Fruit fly (Drosophila melanogaster) whole organism, embryonic: ENCODE data around the gene NPF.

Experiments
- ATbp ChIP-seq: fragments of 200-800 bp; sonication (Bioruptor generic); optimal IDR thresholded peaks from 2 replicates; lab custom pipeline; 2017; ENCODE audit warnings: missing biosample characterization, mild to moderate bottlenecking, missing genetic modification characterization, missing genetic modification reagents
- Atf-2 ChIP-seq: fragments of 200-800 bp; sonication (Bioruptor generic); optimal IDR thresholded peaks from 2 replicates; lab custom pipeline; 2016; ENCODE audit warnings: missing biosample characterization, missing genetic modification characterization
- Awh ChIP-seq: fragments of 200-800 bp; sonication (Bioruptor generic); IDR thresholded peaks from 2 replicates; pipeline ENCODE4, ENCODE4 v1.3.6; 2022; ENCODE audit warnings: missing biosample characterization, missing genetic modification characterization
- CG12659 ChIP-seq: fragments of 200-800 bp; sonication (Bioruptor generic); optimal IDR thresholded peaks from 3 replicates; lab custom pipeline; 2017; ENCODE audit warnings: mild to moderate bottlenecking, missing biosample characterization, missing genetic modification reagents, missing genetic modification characterization
- CG12744 ChIP-seq: fragments of 200-800 bp; sonication (Bioruptor generic); optimal IDR thresholded peaks from 2 replicates; lab custom pipeline; 2016; ENCODE audit warnings: missing biosample characterization, missing genetic modification characterization
- CG13775 ChIP-seq: fragments of 200-800 bp; sonication (Bioruptor generic); optimal IDR thresholded peaks from 3 replicates; lab custom pipeline; 2017; ENCODE audit warnings: missing biosample characterization, mild to moderate bottlenecking, missing genetic modification characterization
- CG14710 ChIP-seq: fragments of 200-800 bp; sonication (Bioruptor generic); optimal IDR thresholded peaks from 3 replicates; lab custom pipeline; 2019; ENCODE audit warnings: missing biosample characterization, mild to moderate bottlenecking, missing genetic modification characterization, moderate library complexity
- CG1529 ChIP-seq: fragments of 200-800 bp; sonication (Bioruptor generic); optimal IDR thresholded peaks from 3 replicates; lab custom pipeline; 2018; ENCODE audit warnings: missing biosample characterization, missing genetic modification characterization
- CG15479 ChIP-seq: fragments of 200-800 bp; sonication (Bioruptor generic); optimal IDR thresholded peaks from 3 replicates; lab custom pipeline; 2019; ENCODE audit warnings: missing biosample characterization, mild to moderate bottlenecking, missing genetic modification characterization, moderate library complexity
- CG15514 ChIP-seq: fragments of 200-800 bp; sonication (Bioruptor generic); optimal IDR thresholded peaks from 3 replicates; lab custom pipeline; 2017; ENCODE audit warnings: missing biosample characterization, missing genetic modification characterization, mild to moderate bottlenecking, moderate library complexity, missing genetic modification reagents
- CG16863 ChIP-seq: fragments of 200-800 bp; sonication (Bioruptor generic); optimal IDR thresholded peaks from 3 replicates; lab custom pipeline; 2016; ENCODE audit warnings: missing biosample characterization, missing genetic modification characterization
- CG17385 ChIP-seq: fragments of 200-800 bp; sonication (Bioruptor generic); optimal IDR thresholded peaks from 3 replicates; lab custom pipeline; 2018; ENCODE audit warnings: missing biosample characterization, mild to moderate bottlenecking, missing genetic modification characterization
- CG2129 ChIP-seq: fragments of 200-800 bp; sonication (Bioruptor generic); IDR thresholded peaks from 2 replicates; pipeline ENCODE4 v1.3.6; 2022; ENCODE audit warnings: missing biosample characterization, missing genetic modification characterization; ENCODE audit not compliant: partially characterized antibody
- CG2678 ChIP-seq: fragments of 200-800 bp; sonication (Bioruptor generic); optimal IDR thresholded peaks from 3 replicates; lab custom pipeline; 2019; ENCODE audit warnings: missing biosample characterization, mild to moderate bottlenecking, missing genetic modification characterization, moderate library complexity
- CG30431 ChIP-seq: fragments of 200-800 bp; sonication (Bioruptor generic); optimal IDR thresholded peaks from 2 replicates; lab custom pipeline; 2017; ENCODE audit warnings: missing biosample characterization, missing genetic modification characterization
- CG31365 ChIP-seq: fragments of 200-800 bp; sonication (Bioruptor generic); optimal IDR thresholded peaks from 2 replicates; lab custom pipeline; 2018; ENCODE audit warnings: missing biosample characterization, mild to moderate bottlenecking, missing genetic modification characterization
- CG3281 ChIP-seq: fragments of 200-800 bp; sonication (Bioruptor generic); optimal IDR thresholded peaks from 3 replicates; lab custom pipeline; 2017; ENCODE audit warnings: missing biosample characterization, mild to moderate bottlenecking, missing genetic modification characterization
- CG3838 ChIP-seq: fragments of 200-800 bp; sonication (Bioruptor generic); optimal IDR thresholded peaks from 3 replicates; lab custom pipeline; 2016; ENCODE audit warnings: missing biosample characterization, missing genetic modification characterization
- CG6175 ChIP-seq: fragments of 200-800 bp; sonication (Bioruptor generic); IDR thresholded peaks from 3 replicates; pipeline ENCODE4 v1.3.6; 2022; ENCODE audit warnings: missing biosample characterization, missing genetic modification characterization
- CG6689 ChIP-seq: fragments of 200-800 bp; sonication (Bioruptor generic); IDR thresholded peaks from 2 replicates; pipeline ENCODE4 v1.3.6; 2022; ENCODE audit warnings: missing biosample characterization, missing genetic modification characterization
- CG7271 ChIP-seq: fragments of 200-800 bp; sonication (Bioruptor generic); optimal IDR thresholded peaks from 2 replicates; lab custom pipeline; 2018; ENCODE audit warnings: missing biosample characterization, mild to moderate bottlenecking, missing genetic modification characterization, moderate library complexity
- CG7556 ChIP-seq: fragments of 200-800 bp; sonication (Bioruptor generic); optimal IDR thresholded peaks from 2 replicates; lab custom pipeline; 2017; ENCODE audit warnings: missing biosample characterization, mild to moderate bottlenecking, missing genetic modification characterization
- CG7987 ChIP-seq: fragments of 200-800 bp; sonication (Bioruptor generic); optimal IDR thresholded peaks from 2 replicates; lab custom pipeline; 2018; ENCODE audit warnings: missing biosample characterization, mild to moderate bottlenecking, missing genetic modification characterization, moderate library complexity
- CG8924 ChIP-seq: fragments of 200-800 bp; optimal IDR thresholded peaks from 3 replicates; lab custom pipeline; 2019; ENCODE audit warnings: missing biosample characterization, mild to moderate bottlenecking, missing genetic modification characterization, moderate library complexity
- Dp ChIP-seq: fragments of 200-800 bp; sonication (Bioruptor generic); optimal IDR thresholded peaks from 2 replicates; lab custom pipeline; 2018; ENCODE audit warnings: missing biosample characterization, mild to moderate bottlenecking, missing genetic modification characterization, moderate library complexity
- Elba2 ChIP-seq: fragments of 200-800 bp; sonication (Bioruptor generic); optimal IDR thresholded peaks from 3 replicates; lab custom pipeline; 2016; ENCODE audit warnings: missing biosample characterization, missing genetic modification characterization
- Ets65A ChIP-seq: fragments of 200-800 bp; sonication (Bioruptor generic); peaks from one replicate; lab custom pipeline; 2016; ENCODE audit warnings: missing biosample characterization, missing genetic modification characterization
- Mrtf ChIP-seq: fragments of 200-800 bp; sonication (Bioruptor generic); IDR thresholded peaks from 3 replicates; pipeline ENCODE4 v1.3.6; 2022; ENCODE audit warnings: missing biosample characterization, missing genetic modification characterization
- Oaz ChIP-seq: fragments of 200-800 bp; sonication (Bioruptor generic); IDR thresholded peaks from 2 replicates; pipeline ENCODE4 v1.3.6; 2022; ENCODE audit warnings: missing biosample characterization, missing genetic modification characterization
- PHDP ChIP-seq: fragments of 200-800 bp; sonication (Bioruptor generic); optimal IDR thresholded peaks from 3 replicates; lab custom pipeline; 2018; ENCODE audit warnings: missing biosample characterization, mild to moderate bottlenecking, missing genetic modification characterization, moderate library complexity
- Scr ChIP-seq: fragments of 200-800 bp; sonication (Bioruptor generic); IDR thresholded peaks from 2 replicates; pipeline ENCODE4 v1.3.6; 2022; ENCODE audit warnings: missing biosample characterization, missing genetic modification characterization; ENCODE audit not compliant: partially characterized antibody
- Side ChIP-seq: fragments of 200-800 bp; sonication (Bioruptor generic); optimal IDR thresholded peaks from 2 replicates; lab custom pipeline; 2016; ENCODE audit warnings: missing biosample characterization, missing genetic modification characterization
- Sox102F ChIP-seq: fragments of 200-800 bp; sonication (Bioruptor generic); optimal IDR thresholded peaks from 2 replicates; lab custom pipeline; 2018; ENCODE audit warnings: missing biosample characterization, mild to moderate bottlenecking, missing genetic modification characterization, moderate library complexity
- Ssrp ChIP-seq: fragments of 200-800 bp; sonication (Bioruptor generic); optimal IDR thresholded peaks from 2 replicates; lab custom pipeline; 2018; ENCODE audit warnings: missing biosample characterization, mild to moderate bottlenecking, missing genetic modification characterization, moderate library complexity
- TFAM ChIP-seq: fragments of 200-800 bp; sonication (Bioruptor generic); optimal IDR thresholded peaks from 2 replicates; lab custom pipeline; 2017; ENCODE audit warnings: missing biosample characterization, missing genetic modification characterization, inconsistent platforms
- bsh ChIP-seq, 2 experiments: fragments of 200-800 bp; sonication (Bioruptor generic); optimal IDR thresholded peaks; 2 replicates each; lab custom pipeline; 2017 to 2018; ENCODE audit warnings: mild to moderate bottlenecking in 2 of 2, missing biosample characterization in 2 of 2, missing genetic modification characterization in 2 of 2, moderate library complexity in 1 of 2
- cad ChIP-seq: fragments of >200 bp; optimal IDR thresholded peaks from 2 replicates; lab custom pipeline; 2017; ENCODE audit warnings: missing biosample characterization, missing genetic modification characterization
- emc ChIP-seq: fragments of 200-800 bp; sonication (Bioruptor generic); optimal IDR thresholded peaks from 2 replicates; lab custom pipeline; 2016; ENCODE audit warnings: missing biosample characterization, missing genetic modification characterization
- ewg ChIP-seq: fragments of 200-800 bp; sonication (Bioruptor generic); optimal IDR thresholded peaks from 3 replicates; lab custom pipeline; 2017; ENCODE audit warnings: mild to moderate bottlenecking, missing biosample characterization, missing genetic modification reagents, missing genetic modification characterization
- fd102C ChIP-seq: fragments of 200-800 bp; sonication (Bioruptor generic); optimal IDR thresholded peaks from 2 replicates; lab custom pipeline; 2018; ENCODE audit warnings: missing biosample characterization, mild to moderate bottlenecking, missing genetic modification characterization, moderate library complexity
- fd96Cb ChIP-seq: fragments of 200-800 bp; sonication (Bioruptor generic); optimal IDR thresholded peaks from 2 replicates; lab custom pipeline; 2018; ENCODE audit warnings: missing biosample characterization, mild to moderate bottlenecking, missing genetic modification characterization, moderate library complexity
- fru ChIP-seq: fragments of >200 bp; optimal IDR thresholded peaks from 2 replicates; lab custom pipeline; 2017
- gfzf ChIP-seq: fragments of 200-800 bp; sonication (Bioruptor generic); optimal IDR thresholded peaks from 2 replicates; lab custom pipeline; 2016; ENCODE audit warnings: missing biosample characterization, mild to moderate bottlenecking, missing genetic modification characterization, moderate library complexity
- grau ChIP-seq: fragments of 200-800 bp; optimal IDR thresholded peaks from 3 replicates; lab custom pipeline; 2019; ENCODE audit warnings: missing biosample characterization, mild to moderate bottlenecking, missing genetic modification characterization, moderate library complexity
- grn ChIP-seq: fragments of 200-800 bp; sonication (Bioruptor generic); optimal IDR thresholded peaks from 3 replicates; lab custom pipeline; 2017; ENCODE audit warnings: missing biosample characterization, missing genetic modification characterization
- ham ChIP-seq: fragments of 200-800 bp; sonication (Bioruptor generic); IDR thresholded peaks from 2 replicates; pipeline ENCODE4 v1.3.6; 2022; ENCODE audit warnings: missing biosample characterization, missing genetic modification characterization
- ind ChIP-seq: fragments of 200-800 bp; sonication (Bioruptor generic); optimal IDR thresholded peaks from 3 replicates; lab custom pipeline; 2016; ENCODE audit warnings: missing biosample characterization, missing genetic modification characterization
- pb ChIP-seq: fragments of 200-800 bp; sonication (Bioruptor generic); optimal IDR thresholded peaks from 3 replicates; lab custom pipeline; 2016; ENCODE audit warnings: missing biosample characterization, missing genetic modification characterization
- ranshi ChIP-seq: fragments of 200-800 bp; sonication (Bioruptor generic); IDR thresholded peaks from 2 replicates; pipeline ENCODE4 v1.3.6; 2022; ENCODE audit warnings: missing biosample characterization, missing genetic modification characterization
- tio ChIP-seq: fragments of 200-800 bp; sonication (Bioruptor generic); optimal IDR thresholded peaks from 2 replicates; lab custom pipeline; 2017; ENCODE audit warnings: missing biosample characterization, missing genetic modification characterization, inconsistent platforms

The NPF gene

dm6 chr3R:16624750-16625549, 15.9 kb downstream of the NPF start, which contains the start of gene Fas1 (continued):
- TF ChIP-seq bsh (GFP tag; optimal IDR thresholded peaks at IDR 0.05; lab: Kevin White, UChicago), result no peak
- TF ChIP-seq Side (GFP tag; lab: Kevin White, UChicago), result no peak
- peak; percentile 70 for TF ChIP-seq CG14710 (tag; lab: Kevin White, UChicago)
- TF ChIP-seq Ssrp (tag; lab: Kevin White, UChicago), result no peak
- peak; percentile 40 for TF ChIP-seq gfzf (GFP tag; lab: Kevin White, UChicago)
- TF ChIP-seq grau (tag; lab: Kevin White, UChicago), result no peak
- no peak for TF ChIP-seq CG3838 (GFP tag; lab: Kevin White, UChicago)
- TF ChIP-seq ham (GFP tag; lab: Robert Waterston, UW), result no peak
- no peak for TF ChIP-seq Mrtf (GFP tag; lab: Robert Waterston, UW)
- TF ChIP-seq CG2129 (GFP tag; lab: Robert Waterston, UW), result peak; percentile 49
- TF ChIP-seq ranshi (GFP tag; lab: Robert Waterston, UW), result no peak
- TF ChIP-seq CG3281 (GFP tag; lab: Kevin White, UChicago), result no peak
- peak; percentile 71 for TF ChIP-seq Scr (GFP tag; lab: Robert Waterston, UW)
- no peak for TF ChIP-seq CG6175 (GFP tag; lab: Robert Waterston, UW)
- no peak for TF ChIP-seq ATbp (GFP tag; lab: Kevin White, UChicago)
- TF ChIP-seq CG17385, result no peak
- no peak for TF ChIP-seq CG30431 (GFP tag; lab: Kevin White, UChicago)
- no peak for TF ChIP-seq CG7556 (GFP tag; lab: Kevin White, UChicago)
- TF ChIP-seq CG1529 (GFP tag; lab: Kevin White, UChicago), result no peak
- TF ChIP-seq Dp (GFP tag; lab: Kevin White, UChicago), result peak; percentile 73
- no peak for TF ChIP-seq CG15479 (GFP tag; lab: Kevin White, UChicago)
- no peak for TF ChIP-seq emc (GFP tag; lab: Kevin White, UChicago)
- TF ChIP-seq pb (GFP tag; lab: Kevin White, UChicago), result no peak
- no peak for TF ChIP-seq CG12744 (GFP tag; lab: Kevin White, UChicago)
- no peak for TF ChIP-seq CG13775 (GFP tag; lab: Kevin White, UChicago)
- TF ChIP-seq Sox102F (GFP tag; lab: Kevin White, UChicago), result no peak
- TF ChIP-seq CG31365 (tag; lab: Kevin White, UChicago), result peak; percentile 95
- TF ChIP-seq cad, result no peak
- TF ChIP-seq CG7271 (tag; lab: Kevin White, UChicago), result no peak
- peak; percentile 23 for TF ChIP-seq CG7987 (GFP tag; lab: Kevin White, UChicago)
- TF ChIP-seq ind, result no peak
- TF ChIP-seq CG12659 (GFP tag; lab: Kevin White, UChicago), result peak; percentile 44
- TF ChIP-seq PHDP, result no peak
- peak; percentile 4 for TF ChIP-seq CG8924
- no peak for TF ChIP-seq Ets65A
- TF ChIP-seq grn (GFP tag; lab: Kevin White, UChicago), result no peak
- TF ChIP-seq CG2678 (tag; lab: Kevin White, UChicago), result no peak
- TF ChIP-seq Awh (GFP tag; lab: Robert Waterston, UW), result no peak
- TF ChIP-seq CG15514 (GFP tag; lab: Kevin White, UChicago), result peak; percentile 41
- TF ChIP-seq CG6689 (GFP tag; lab: Robert Waterston, UW), result no peak
- TF ChIP-seq Oaz (GFP tag; lab: Robert Waterston, UW), result no peak
- no peak for TF ChIP-seq tio (GFP tag; lab: Kevin White, UChicago)
- no peak for TF ChIP-seq Elba2
- TF ChIP-seq TFAM, result no peak
- no peak for TF ChIP-seq ewg
- no peak for TF ChIP-seq fd102C
- no peak for TF ChIP-seq fru (lab: Kevin White, UChicago)
- no peak for TF ChIP-seq fd96Cb (tag; lab: Kevin White, UChicago)
- TF ChIP-seq CG16863 (GFP tag; lab: Kevin White, UChicago), result no peak
- no peak for TF ChIP-seq Atf-2 (GFP tag; lab: Kevin White, UChicago)
